Worm (Caenorhabditis elegans) whole organism, L4 larva: ENCODE results near the gene C25G4.17.

Source experiments
- F26F4.8 ChIP-seq: fragments of 200-800 bp; sonication (Bioruptor generic); conservative IDR thresholded peaks from 2 replicates; pipeline ENCODE4 v1.3.6; 2022; ENCODE audit warnings: missing genetic modification characterization, missing compliant biosample characterization
- F44E2.7 ChIP-seq: fragments of 200-800 bp; sonication (Bioruptor generic); IDR thresholded peaks from 2 replicates; pipeline ENCODE4 v2.1.2; 2022; ENCODE audit warnings: missing genetic modification characterization, missing compliant biosample characterization
- T26A8.4 ChIP-seq: fragments of 200-800 bp; sonication (Bioruptor generic); IDR thresholded peaks from 2 replicates; pipeline ENCODE4 v1.3.6; 2022; ENCODE audit warnings: missing genetic modification characterization, missing compliant biosample characterization
- aha-1 ChIP-seq: fragments of 150-350 bp; peaks from one replicate; lab custom pipeline; 2014; ENCODE audit warnings: missing biosample characterization, missing genetic modification characterization
- arid-1 ChIP-seq: fragments of 200-800 bp; sonication (Bioruptor generic); conservative IDR thresholded peaks from 2 replicates; pipeline ENCODE4 v1.3.6; 2022; ENCODE audit warnings: missing genetic modification reagents, missing genetic modification characterization, missing compliant biosample characterization
- ceh-20 ChIP-seq: fragments of 200-800 bp; sonication (Bioruptor generic); IDR thresholded peaks from 2 replicates; pipeline ENCODE4 v1.3.6; 2022; ENCODE audit warnings: missing genetic modification reagents, missing genetic modification characterization, missing compliant biosample characterization
- ceh-32 ChIP-seq: sonication (generic microtip); optimal IDR thresholded peaks from 2 replicates; lab custom pipeline; 2016; ENCODE audit warnings: mild to moderate bottlenecking, missing genetic modification characterization, missing compliant biosample characterization; ENCODE audit not compliant: poor library complexity
- daf-8 ChIP-seq: fragments of 200-800 bp; sonication (Bioruptor generic); IDR thresholded peaks from 2 replicates; pipeline ENCODE4 v1.3.6; 2022; ENCODE audit warnings: missing genetic modification characterization, missing compliant biosample characterization
- dmd-6 ChIP-seq: fragments of 200-800 bp; sonication (Bioruptor generic); IDR thresholded peaks from 2 replicates; pipeline ENCODE4 v1.3.6; 2022; ENCODE audit warnings: missing genetic modification reagents, missing genetic modification characterization, missing compliant biosample characterization
- hlh-11 ChIP-seq: fragments of 200-800 bp; sonication (Bioruptor generic); optimal IDR thresholded peaks from 2 replicates; lab custom pipeline; 2018; ENCODE audit warnings: mild to moderate bottlenecking, missing genetic modification characterization, missing compliant biosample characterization
- hlh-30 ChIP-seq: sonication (generic microtip); optimal IDR thresholded peaks from 2 replicates; lab custom pipeline; 2017; ENCODE audit warnings: antibody characterized with exemption, mild to moderate bottlenecking, missing genetic modification characterization, missing compliant biosample characterization; ENCODE audit not compliant: insufficient read depth
- lim-7 ChIP-seq: fragments of 200-800 bp; sonication (Bioruptor generic); IDR thresholded peaks from 2 replicates; pipeline ENCODE4 v1.3.6; 2022; ENCODE audit warnings: missing genetic modification characterization, missing compliant biosample characterization
- lin-13 ChIP-seq: fragments of 150-350 bp; optimal IDR thresholded peaks from 2 replicates; lab custom pipeline; 2014; ENCODE audit warnings: missing biosample characterization, missing genetic modification reagents, missing genetic modification characterization
- lin-29 ChIP-seq: fragments of 200-800 bp; sonication (Bioruptor generic); IDR thresholded peaks from 2 replicates; pipeline ENCODE4 v1.3.6; 2022; ENCODE audit warnings: missing genetic modification reagents, missing genetic modification characterization, missing compliant biosample characterization
- lsy-2 ChIP-seq, 2 experiments: fragments of 150-350 bp in 1 of 2; sonication (generic microtip) in 1 of 2; optimal IDR thresholded peaks; 2 replicates each; lab custom pipeline; 2014 to 2017; ENCODE audit warnings: missing biosample characterization in 2 of 2, missing genetic modification characterization in 2 of 2
- madf-5 ChIP-seq, 2 experiments: fragments of 200-800 bp; sonication (Bioruptor generic); IDR thresholded peaks; 2 replicates each; pipeline ENCODE4 v1.3.6; 2022; ENCODE audit warnings: missing compliant biosample characterization in 2 of 2, missing genetic modification characterization in 2 of 2
- madf-9 ChIP-seq: fragments of 200-800 bp; sonication (Bioruptor generic); conservative IDR thresholded peaks from 2 replicates; pipeline ENCODE4 v1.3.6; 2022; ENCODE audit warnings: missing genetic modification reagents, missing genetic modification characterization, missing compliant biosample characterization
- mdt-29 ChIP-seq: fragments of 200-800 bp; sonication (Bioruptor generic); IDR thresholded peaks from 2 replicates; pipeline ENCODE4 v1.3.6; 2022; ENCODE audit warnings: missing genetic modification reagents, missing genetic modification characterization, missing compliant biosample characterization
- mep-1 ChIP-seq: fragments of 150-350 bp; sonication (generic microtip); optimal IDR thresholded peaks from 3 replicates; lab custom pipeline; 2014; ENCODE audit warnings: missing biosample characterization, missing genetic modification characterization
- nhr-102 ChIP-seq: sonication (generic microtip); optimal IDR thresholded peaks from 2 replicates; lab custom pipeline; 2016; ENCODE audit warnings: mild to moderate bottlenecking, missing genetic modification characterization, moderate library complexity, missing compliant biosample characterization
- nhr-28 ChIP-seq: fragments of 150-350 bp; optimal IDR thresholded peaks from 2 replicates; lab custom pipeline; 2014; ENCODE audit warnings: missing biosample characterization, missing genetic modification characterization
- nhr-41 ChIP-seq: fragments of 200-800 bp; sonication (Bioruptor generic); IDR thresholded peaks from 2 replicates; pipeline ENCODE4 v1.3.6; 2022; ENCODE audit warnings: missing genetic modification reagents, missing genetic modification characterization, missing compliant biosample characterization
- nhr-42 ChIP-seq: fragments of 200-800 bp; sonication (Bioruptor generic); IDR thresholded peaks from 2 replicates; pipeline ENCODE4 v1.3.6; 2022; ENCODE audit warnings: missing genetic modification characterization, missing compliant biosample characterization
- nhr-48 ChIP-seq: sonication (generic microtip); optimal IDR thresholded peaks from 2 replicates; lab custom pipeline; 2016; ENCODE audit warnings: mild to moderate bottlenecking, missing genetic modification characterization, missing compliant biosample characterization
- nhr-77 ChIP-seq: fragments of 150-350 bp; optimal IDR thresholded peaks from 2 replicates; lab custom pipeline; 2014; ENCODE audit warnings: missing biosample characterization, missing genetic modification characterization
- php-3 ChIP-seq: fragments of 200-800 bp; sonication (Bioruptor generic); IDR thresholded peaks from 2 replicates; pipeline ENCODE4 v1.3.6; 2022; ENCODE audit warnings: missing genetic modification reagents, missing genetic modification characterization, missing compliant biosample characterization
- pqm-1 ChIP-seq: sonication (generic microtip); optimal IDR thresholded peaks from 2 replicates; lab custom pipeline; 2017; ENCODE audit warnings: missing biosample characterization, missing genetic modification characterization
- rbr-2 ChIP-seq: sonication (generic microtip); optimal IDR thresholded peaks from 2 replicates; lab custom pipeline; 2016; ENCODE audit warnings: missing genotype, missing genetic modification characterization, missing compliant biosample characterization
- saeg-2 ChIP-seq: fragments of 200-800 bp; sonication (Bioruptor generic); IDR thresholded peaks from 2 replicates; pipeline ENCODE4 v1.3.6; 2022; ENCODE audit warnings: missing genetic modification reagents, missing genetic modification characterization, missing compliant biosample characterization
- set-16 ChIP-seq: fragments of 200-800 bp; sonication (Bioruptor generic); IDR thresholded peaks from 2 replicates; pipeline ENCODE4 v1.3.6; 2022; ENCODE audit warnings: missing genetic modification reagents, missing genetic modification characterization, missing compliant biosample characterization
- snpc-1.2 ChIP-seq: fragments of 200-800 bp; sonication (Bioruptor generic); IDR thresholded peaks from 2 replicates; pipeline ENCODE4 v1.3.6; 2022; ENCODE audit warnings: missing genetic modification reagents, missing genetic modification characterization, missing compliant biosample characterization
- spr-3 ChIP-seq: fragments of 200-800 bp; sonication (Bioruptor generic); optimal IDR thresholded peaks from 2 replicates; lab custom pipeline; 2018; ENCODE audit warnings: mild to moderate bottlenecking, missing genetic modification characterization, missing compliant biosample characterization
- tag-97 ChIP-seq: fragments of 200-800 bp; sonication (Bioruptor generic); IDR thresholded peaks from 2 replicates; pipeline ENCODE4 v1.3.6; 2022; ENCODE audit warnings: missing genetic modification characterization, missing compliant biosample characterization
- unc-62 ChIP-seq, 3 experiments: fragments of 150-350 bp in 1 of 3; sonication (generic microtip); optimal IDR thresholded peaks in 2 of 3; peaks in 1 of 3; 1 replicate in 1 of 3; 2 replicates in 2 of 3; lab custom pipeline; 2014 to 2017; ENCODE audit warnings: missing biosample characterization in 3 of 3, missing genetic modification characterization in 3 of 3, missing genetic modification reagents in 3 of 3, missing genotype in 1 of 3
- vab-7 ChIP-seq: fragments of 200-800 bp; sonication (Bioruptor generic); IDR thresholded peaks from 2 replicates; pipeline ENCODE4 v1.3.6; 2022; ENCODE audit warnings: missing genetic modification reagents, missing genetic modification characterization, missing compliant biosample characterization
- zfp-3 ChIP-seq: fragments of 200-800 bp; sonication (Bioruptor generic); conservative IDR thresholded peaks from 2 replicates; pipeline ENCODE4 v1.3.6; 2022; ENCODE audit warnings: missing genetic modification reagents, missing genetic modification characterization, missing compliant biosample characterization
- ztf-11 ChIP-seq: fragments of 150-350 bp; optimal IDR thresholded peaks from 2 replicates; lab custom pipeline; 2014; ENCODE audit warnings: missing biosample characterization, missing genetic modification characterization

The C25G4.17 gene

ce11 chrIV:12420455-12420854 lies 21.4 kb upstream of the C25G4.17 start, which contains the start of gene ugt-65 (continued):
- peak; percentile 27 for TF ChIP-seq nhr-48 (tag; lab: Kevin White, UChicago)
- no peak for TF ChIP-seq aha-1 (tag; lab: Kevin White, UChicago)
- peak; percentile 46 for TF ChIP-seq nhr-77
- TF ChIP-seq tag-97: no peak
- TF ChIP-seq set-16: no peak
- TF ChIP-seq ceh-32 (tag; lab: Kevin White, UChicago): no peak
- TF ChIP-seq nhr-102 (tag; lab: Kevin White, UChicago): peak; percentile 1
- TF ChIP-seq arid-1: no peak
- no peak for TF ChIP-seq zfp-3 (GFP tag; lab: Robert Waterston, UW)
- peak; percentile 72 for TF ChIP-seq nhr-28 (tag; lab: Kevin White, UChicago)
- TF ChIP-seq mep-1: no peak
- TF ChIP-seq rbr-2 (tag; lab: Kevin White, UChicago): no peak
- TF ChIP-seq dmd-6 (GFP tag; lab: Robert Waterston, UW): peak; percentile 54
- TF ChIP-seq lsy-2 (tag; optimal IDR thresholded peaks at IDR 0.05; lab: Kevin White, UChicago): peak in 1 of 2 experiments; percentile 17
- TF ChIP-seq nhr-41 (GFP tag; lab: Robert Waterston, UW): no peak
- no peak for TF ChIP-seq php-3 (GFP tag; lab: Robert Waterston, UW)
- no peak for TF ChIP-seq madf-9
- no peak for TF ChIP-seq lim-7 (GFP tag; lab: Robert Waterston, UW)
- peak; percentile 76 for TF ChIP-seq pqm-1 (tag; lab: Kevin White, UChicago)
- TF ChIP-seq nhr-42 (GFP tag; lab: Robert Waterston, UW): no peak
- no peak for TF ChIP-seq lin-13 (GFP tag; lab: Kevin White, UChicago)
- TF ChIP-seq, all 104 proteins: peak for 10

- no peak for TF ChIP-seq daf-8 (GFP tag; lab: Robert Waterston, UW)
- peak; percentile 53 for TF ChIP-seq hlh-30
- TF ChIP-seq spr-3: no peak
- no peak for TF ChIP-seq dmd-6 (GFP tag; lab: Robert Waterston, UW)
- no peak for TF ChIP-seq ztf-11 (tag; lab: Kevin White, UChicago)
- 0 out of 2 replicates have a peak, but pooled peaks have one; percentile 45 for TF ChIP-seq vab-7 (GFP tag; lab: Robert Waterston, UW)
- peak; percentile 9 for TF ChIP-seq mep-1
- TF ChIP-seq unc-62 (GFP tag; optimal IDR thresholded peaks at IDR 0.05 in 1 of 2; lab: Kevin White, UChicago): peak in 1 of 2 experiments; percentile 97
- TF ChIP-seq unc-62 (tag; optimal IDR thresholded peaks at IDR 0.05; lab: Kevin White, UChicago): no peak
- 0 out of 2 replicates have a peak, but pooled peaks have one; percentile 11 for TF ChIP-seq mdt-29 (GFP tag; lab: Robert Waterston, UW)
- TF ChIP-seq F26F4.8 (GFP tag; lab: Robert Waterston, UW): no peak
- TF ChIP-seq aha-1 (tag; lab: Kevin White, UChicago): peak; percentile 93
- peak; percentile 76 for TF ChIP-seq ceh-20 (GFP tag; lab: Robert Waterston, UW)
- TF ChIP-seq, all 104 proteins: peak for 7
These were observed 16.2 kb upstream of the C25G4.17 start for ce11 chrIV:12425595-12425994.

ce11 chrIV:12427687-12428284 lies 14.0 kb upstream of the C25G4.17 start:
- 0 out of 2 replicates have a peak, but pooled peaks have one; percentile 5 for TF ChIP-seq snpc-1.2
- TF ChIP-seq madf-5 (GFP tag; IDR thresholded peaks at IDR 0.05; lab: Robert Waterston, UW): peak in 1 of 2 experiments; percentile 99; a peak in 2 of 4 replicates
- peak; percentile 99 for TF ChIP-seq set-16
- 0 out of 2 replicates have a peak, but pooled peaks have one; percentile 36 for TF ChIP-seq saeg-2 (GFP tag; lab: Robert Waterston, UW)
- no peak for TF ChIP-seq mep-1
- 0 out of 2 replicates have a peak, but pooled peaks have one; percentile 17 for TF ChIP-seq lin-29 (GFP tag; lab: Robert Waterston, UW)
- TF ChIP-seq hlh-11 (tag; lab: Kevin White, UChicago): peak; percentile 49
- TF ChIP-seq php-3 (GFP tag; lab: Robert Waterston, UW): 0 out of 2 replicates have a peak, but pooled peaks have one; percentile 13
- 0 out of 2 replicates have a peak, but pooled peaks have one; percentile 32 for TF ChIP-seq F44E2.7 (GFP tag; lab: Robert Waterston, UW)
- no peak for TF ChIP-seq nhr-28 (tag; lab: Kevin White, UChicago)
- peak; percentile 47; the same call in 1 of the 2 replicates for TF ChIP-seq T26A8.4
